Worm (Caenorhabditis elegans) whole organism, late embryonic: ENCODE results near the gene acp-5.

ENCODE experiments used
- C08G9.2 ChIP-seq: sonication (generic microtip); optimal IDR thresholded peaks from 2 replicates; lab custom pipeline; 2016; ENCODE audit warnings: mild to moderate bottlenecking, missing genetic modification characterization, moderate library complexity, missing compliant biosample characterization
- C38D4.7 ChIP-seq: fragments of 200-800 bp; sonication (Bioruptor generic); optimal IDR thresholded peaks from 2 replicates; lab custom pipeline; 2018; ENCODE audit warnings: mild to moderate bottlenecking, missing genetic modification characterization, moderate library complexity, missing compliant biosample characterization
- K02D7.2 ChIP-seq: sonication (generic microtip); optimal IDR thresholded peaks from 2 replicates; lab custom pipeline; 2017; ENCODE audit warnings: mild to moderate bottlenecking, missing genetic modification characterization, missing compliant biosample characterization
- K09A11.1 ChIP-seq: sonication (generic microtip); optimal IDR thresholded peaks from 2 replicates; lab custom pipeline; 2017; ENCODE audit warnings: antibody characterized with exemption, mild to moderate bottlenecking, missing genetic modification characterization, missing compliant biosample characterization; ENCODE audit not compliant: insufficient read depth
- T23F11.4 ChIP-seq: fragments of 200-800 bp; sonication (Bioruptor generic); optimal IDR thresholded peaks from 2 replicates; lab custom pipeline; 2018; ENCODE audit warnings: mild to moderate bottlenecking, missing genetic modification characterization, missing compliant biosample characterization
- Y22D7AL.16 ChIP-seq: sonication (generic microtip); optimal IDR thresholded peaks from 2 replicates; lab custom pipeline; 2016; ENCODE audit warnings: missing genetic modification characterization, missing compliant biosample characterization
- ahr-1 ChIP-seq: sonication (generic microtip); optimal IDR thresholded peaks from 2 replicates; lab custom pipeline; 2016; ENCODE audit warnings: missing genetic modification characterization, missing compliant biosample characterization
- ama-1 ChIP-seq: fragments of 150-350 bp; optimal IDR thresholded peaks from 2 replicates; lab custom pipeline; 2014
- ceh-14 ChIP-seq: sonication (generic microtip); optimal IDR thresholded peaks from 2 replicates; lab custom pipeline; 2016; ENCODE audit warnings: missing genotype, missing genetic modification characterization, missing compliant biosample characterization
- ceh-18 ChIP-seq: sonication (generic microtip); optimal IDR thresholded peaks from 2 replicates; lab custom pipeline; 2016; ENCODE audit warnings: missing genetic modification characterization, missing compliant biosample characterization
- ceh-19 ChIP-seq: fragments of 200-800 bp; sonication (Bioruptor generic); optimal IDR thresholded peaks from 2 replicates; lab custom pipeline; 2018; ENCODE audit warnings: mild to moderate bottlenecking, missing genetic modification characterization, missing compliant biosample characterization
- ceh-45 ChIP-seq: fragments of 200-800 bp; sonication (Bioruptor generic); IDR thresholded peaks from 2 replicates; pipeline ENCODE4 v1.3.6; 2022; ENCODE audit warnings: missing genetic modification reagents, missing genetic modification characterization, missing compliant biosample characterization
- ceh-48 ChIP-seq: sonication (generic microtip); optimal IDR thresholded peaks from 2 replicates; lab custom pipeline; 2016; ENCODE audit warnings: missing genetic modification characterization, inconsistent platforms, missing compliant biosample characterization
- che-1 ChIP-seq: sonication (generic microtip); optimal IDR thresholded peaks from 2 replicates; lab custom pipeline; 2016; ENCODE audit warnings: mild to moderate bottlenecking, missing genetic modification characterization, missing compliant biosample characterization
- dmd-4 ChIP-seq: sonication (generic microtip); optimal IDR thresholded peaks from 2 replicates; lab custom pipeline; 2016; ENCODE audit warnings: borderline replicate concordance, missing genetic modification characterization, missing compliant biosample characterization
- dve-1 ChIP-seq: sonication (generic microtip); optimal IDR thresholded peaks from 2 replicates; lab custom pipeline; 2017; ENCODE audit warnings: antibody characterized with exemption, mild to moderate bottlenecking, missing genetic modification characterization, missing compliant biosample characterization
- elt-2 ChIP-seq: sonication (generic microtip); optimal IDR thresholded peaks from 2 replicates; lab custom pipeline; 2016; ENCODE audit warnings: missing genetic modification reagents, missing genetic modification characterization, missing compliant biosample characterization
- elt-4 ChIP-seq: sonication (generic microtip); optimal IDR thresholded peaks from 2 replicates; lab custom pipeline; 2016; ENCODE audit warnings: missing genetic modification characterization, missing compliant biosample characterization
- eyg-1 ChIP-seq: sonication (generic microtip); optimal IDR thresholded peaks from 2 replicates; lab custom pipeline; 2016; ENCODE audit warnings: missing genotype, missing genetic modification characterization, missing compliant biosample characterization
- fkh-6 ChIP-seq: sonication (generic microtip); optimal IDR thresholded peaks from 2 replicates; lab custom pipeline; 2016; ENCODE audit warnings: missing genetic modification characterization, missing compliant biosample characterization
- gmeb-2 ChIP-seq: sonication (generic microtip); optimal IDR thresholded peaks from 2 replicates; lab custom pipeline; 2016; ENCODE audit warnings: missing genetic modification characterization, inconsistent platforms, missing compliant biosample characterization
- hlh-30 ChIP-seq: sonication (generic microtip); optimal IDR thresholded peaks from 2 replicates; lab custom pipeline; 2017; ENCODE audit warnings: antibody characterized with exemption, missing genetic modification characterization, missing compliant biosample characterization; ENCODE audit not compliant: insufficient read depth
- lin-11 ChIP-seq: fragments of 200-800 bp; sonication (Bioruptor generic); optimal IDR thresholded peaks from 2 replicates; lab custom pipeline; 2018; ENCODE audit warnings: mild to moderate bottlenecking, missing genetic modification characterization, missing compliant biosample characterization
- madf-2 ChIP-seq: sonication (generic microtip); optimal IDR thresholded peaks from 2 replicates; lab custom pipeline; 2017; ENCODE audit warnings: missing genetic modification characterization, missing compliant biosample characterization
- nhr-232 ChIP-seq: sonication (generic microtip); optimal IDR thresholded peaks from 2 replicates; lab custom pipeline; 2016; ENCODE audit warnings: missing genetic modification characterization, missing compliant biosample characterization
- npax-4 ChIP-seq: sonication (generic microtip); optimal IDR thresholded peaks from 2 replicates; lab custom pipeline; 2016; ENCODE audit warnings: missing genetic modification characterization, missing compliant biosample characterization
- pat-9 ChIP-seq: fragments of 200-800 bp; sonication (Bioruptor generic); optimal IDR thresholded peaks from 2 replicates; lab custom pipeline; 2018; ENCODE audit warnings: mild to moderate bottlenecking, missing genetic modification characterization, moderate library complexity, missing compliant biosample characterization
- pax-1 ChIP-seq: fragments of 150-350 bp; optimal IDR thresholded peaks from 2 replicates; lab custom pipeline; 2014; ENCODE audit warnings: missing biosample characterization, missing genetic modification characterization
- pha-2 ChIP-seq: sonication (generic microtip); optimal IDR thresholded peaks from 2 replicates; lab custom pipeline; 2017; ENCODE audit warnings: mild to moderate bottlenecking, missing genetic modification characterization, missing compliant biosample characterization
- pha-4 ChIP-seq: fragments of 150-350 bp; optimal IDR thresholded peaks from 2 replicates; lab custom pipeline; 2018; ENCODE audit warnings: missing biosample characterization, missing genetic modification reagents, missing genetic modification characterization
- pqm-1 ChIP-seq: sonication (generic microtip); optimal IDR thresholded peaks from 2 replicates; lab custom pipeline; 2016; ENCODE audit warnings: missing genetic modification characterization, missing compliant biosample characterization
- pros-1 ChIP-seq: fragments of 150-350 bp; optimal IDR thresholded peaks from 2 replicates; lab custom pipeline; 2014; ENCODE audit warnings: missing biosample characterization, missing genetic modification reagents, missing genetic modification characterization
- ref-2 ChIP-seq: sonication (generic microtip); optimal IDR thresholded peaks from 2 replicates; lab custom pipeline; 2016; ENCODE audit warnings: missing genetic modification characterization, missing compliant biosample characterization
- sdc-2 ChIP-seq: sonication (generic microtip); optimal IDR thresholded peaks from 2 replicates; lab custom pipeline; 2016; ENCODE audit warnings: missing genotype, missing genetic modification characterization, missing compliant biosample characterization
- sox-2 ChIP-seq: fragments of 200-800 bp; sonication (Bioruptor generic); IDR thresholded peaks from 2 replicates; pipeline ENCODE4 v1.3.6; 2022; ENCODE audit warnings: missing genetic modification reagents, missing genetic modification characterization, missing compliant biosample characterization
- tbx-2 ChIP-seq: sonication (generic microtip); optimal IDR thresholded peaks from 2 replicates; lab custom pipeline; 2016; ENCODE audit warnings: missing genetic modification characterization, missing compliant biosample characterization
- tbx-7 ChIP-seq: sonication (generic microtip); optimal IDR thresholded peaks from 2 replicates; lab custom pipeline; 2016; ENCODE audit warnings: missing genotype, missing genetic modification characterization, missing compliant biosample characterization
- ttx-3 ChIP-seq: sonication (generic microtip); optimal IDR thresholded peaks from 2 replicates; lab custom pipeline; 2016; ENCODE audit warnings: missing genetic modification reagents, missing genetic modification characterization, missing compliant biosample characterization
- unc-3 ChIP-seq, 2 experiments: fragments of 200-800 bp in 1 of 2; sonication (Bioruptor generic) in 1 of 2; sonication (generic microtip) in 1 of 2; conservative IDR thresholded peaks in 1 of 2; optimal IDR thresholded peaks in 1 of 2; 2 replicates each; pipeline versions ENCODE4 v1.3.6 to Lab custom; 2016 to 2022; ENCODE audit warnings: missing compliant biosample characterization in 2 of 2, missing genetic modification characterization in 2 of 2, missing genetic modification reagents in 1 of 2
- unc-55 ChIP-seq: sonication (generic microtip); optimal IDR thresholded peaks from 2 replicates; lab custom pipeline; 2017; ENCODE audit warnings: missing biosample characterization, missing genetic modification reagents, missing genetic modification characterization
- zip-5 ChIP-seq: sonication (generic microtip); optimal IDR thresholded peaks from 2 replicates; lab custom pipeline; 2016; ENCODE audit warnings: missing genetic modification characterization, missing compliant biosample characterization

acp-5 gene

ce11 chrX:5811997-5812562, 17.2 kb upstream of the acp-5 start (continued):
- TF ChIP-seq pat-9 (tag; lab: Kevin White, UChicago) (peak; percentile 62), fkh-6 (peak; percentile 28), ceh-19 (GFP tag; lab: Kevin White, UChicago) (peak; percentile 84), gmeb-2 (peak; percentile 44), ama-1 (lab: Kevin White, UChicago) (no peak), ceh-45 (GFP tag; lab: Robert Waterston, UW) (no peak), pqm-1 (tag; lab: Kevin White, UChicago) (peak; percentile 10), ahr-1 (tag; lab: Kevin White, UChicago) (no peak), C08G9.2 (tag; lab: Kevin White, UChicago) (peak; percentile 72), ttx-3 (tag; lab: Kevin White, UChicago) (peak; percentile 37), pros-1 (peak; percentile 57), unc-3 (GFP tag; conservative IDR thresholded peaks at IDR 0.05; lab: Robert Waterston, UW) (no peak), unc-3 (tag; optimal IDR thresholded peaks at IDR 0.05; lab: Kevin White, UChicago) (peak; percentile 58), pax-1 (no peak), dmd-4 (tag; lab: Kevin White, UChicago) (peak; percentile 82), eyg-1 (tag; lab: Kevin White, UChicago) (peak; percentile 77), elt-4 (no peak), lin-11 (tag; lab: Kevin White, UChicago) (peak; percentile 34)

ce11 chrX:5813030-5813429, 16.2 kb upstream of the acp-5 start:
- TF ChIP-seq unc-3 (GFP tag; conservative IDR thresholded peaks at IDR 0.05; lab: Robert Waterston, UW) (no peak), unc-3 (tag; optimal IDR thresholded peaks at IDR 0.05; lab: Kevin White, UChicago) (no peak), elt-2 (tag; lab: Kevin White, UChicago) (peak; percentile 25)

ce11 chrX:5814342-5814741, 14.9 kb upstream of the acp-5 start:
- TF ChIP-seq K02D7.2 (tag; lab: Kevin White, UChicago), result no peak

ce11 chrX:5815343-5815742, 13.9 kb upstream of the acp-5 start:
- TF ChIP-seq pat-9 (tag; lab: Kevin White, UChicago) (no peak), ceh-14 (tag; lab: Kevin White, UChicago) (no peak), sox-2 (no peak), nhr-232 (tag; lab: Kevin White, UChicago) (no peak), unc-3 (GFP tag; conservative IDR thresholded peaks at IDR 0.05; lab: Robert Waterston, UW) (no peak), unc-3 (tag; optimal IDR thresholded peaks at IDR 0.05; lab: Kevin White, UChicago) (no peak), K02D7.2 (tag; lab: Kevin White, UChicago) (no peak), tbx-7 (tag; lab: Kevin White, UChicago) (no peak), Y22D7AL.16 (tag; lab: Kevin White, UChicago) (no peak), unc-55 (no peak), che-1 (tag; lab: Kevin White, UChicago) (no peak), K09A11.1 (tag; lab: Kevin White, UChicago) (no peak), madf-2 (no peak), pqm-1 (tag; lab: Kevin White, UChicago) (no peak), ceh-48 (no peak), lin-11 (tag; lab: Kevin White, UChicago) (no peak), gmeb-2 (no peak), dve-1 (tag; lab: Kevin White, UChicago) (no peak)
- TF ChIP-seq, all 69 proteins: peak for 0

ce11 chrX:5816346-5816745, 12.9 kb upstream of the acp-5 start:
- TF ChIP-seq ref-2 (tag; lab: Kevin White, UChicago) (peak; percentile 55), pha-2 (no peak), C38D4.7 (GFP tag; lab: Kevin White, UChicago) (no peak), ceh-19 (GFP tag; lab: Kevin White, UChicago) (peak; percentile 20), elt-4 (no peak), T23F11.4 (GFP tag; lab: Kevin White, UChicago) (peak; percentile 60), pax-1 (no peak), npax-4 (tag; lab: Kevin White, UChicago) (no peak), sdc-2 (tag; lab: Kevin White, UChicago) (peak; percentile 12), tbx-7 (tag; lab: Kevin White, UChicago) (no peak), pha-4 (tag; lab: Kevin White, UChicago) (no peak), zip-5 (tag; lab: Kevin White, UChicago) (no peak), elt-2 (tag; lab: Kevin White, UChicago) (peak; percentile 12), lin-11 (tag; lab: Kevin White, UChicago) (no peak), dmd-4 (tag; lab: Kevin White, UChicago) (peak; percentile 23), fkh-6 (peak; percentile 72), madf-2 (no peak), tbx-2 (tag; lab: Kevin White, UChicago) (peak; percentile 39), hlh-30 (tag; lab: Kevin White, UChicago) (no peak), K02D7.2 (tag; lab: Kevin White, UChicago) (no peak), unc-3 (GFP tag; conservative IDR thresholded peaks at IDR 0.05; lab: Robert Waterston, UW) (no peak), unc-3 (tag; optimal IDR thresholded peaks at IDR 0.05; lab: Kevin White, UChicago) (no peak), ceh-18 (tag; lab: Kevin White, UChicago) (peak; percentile 4)
